Worm (Caenorhabditis elegans) whole organism, midembryonic: ENCODE results near the gene coq-5.

ENCODE experiments used
- T22C8.4 ChIP-seq: fragments of 200-800 bp; sonication (Bioruptor generic); IDR thresholded peaks from 2 replicates; pipeline ENCODE4 v1.3.6; 2022; ENCODE audit warnings: missing genetic modification characterization, missing compliant biosample characterization
- cog-1 ChIP-seq: sonication (generic microtip); optimal IDR thresholded peaks from 2 replicates; lab custom pipeline; 2016; ENCODE audit warnings: missing genetic modification characterization, missing compliant biosample characterization
- klf-2 ChIP-seq: fragments of 200-800 bp; sonication (Bioruptor generic); conservative IDR thresholded peaks from 2 replicates; pipeline ENCODE4 v1.3.6; 2022; ENCODE audit warnings: missing genetic modification reagents, missing genetic modification characterization, missing compliant biosample characterization
- med-1 ChIP-seq: sonication (generic microtip); optimal IDR thresholded peaks from 2 replicates; lab custom pipeline; 2017; ENCODE audit warnings: missing genetic modification characterization, mild to moderate bottlenecking, missing compliant biosample characterization, antibody characterized with exemption, missing genetic modification reagents; ENCODE audit not compliant: insufficient read depth
- ref-1 ChIP-seq: fragments of 200-800 bp; sonication (Bioruptor generic); conservative IDR thresholded peaks from 2 replicates; pipeline ENCODE4 v1.3.6; 2022; ENCODE audit warnings: missing genetic modification reagents, missing genetic modification characterization, missing compliant biosample characterization
- ztf-23 ChIP-seq: fragments of 200-800 bp; sonication (Bioruptor generic); IDR thresholded peaks from 2 replicates; pipeline ENCODE4 v1.3.6; 2022; ENCODE audit warnings: missing genetic modification reagents, missing genetic modification characterization, missing compliant biosample characterization
- ztf-29 ChIP-seq: fragments of 200-800 bp; sonication (Bioruptor generic); IDR thresholded peaks from 2 replicates; pipeline ENCODE4 v1.3.6; 2022; ENCODE audit warnings: missing genetic modification reagents, missing genetic modification characterization, missing compliant biosample characterization

DNA sequence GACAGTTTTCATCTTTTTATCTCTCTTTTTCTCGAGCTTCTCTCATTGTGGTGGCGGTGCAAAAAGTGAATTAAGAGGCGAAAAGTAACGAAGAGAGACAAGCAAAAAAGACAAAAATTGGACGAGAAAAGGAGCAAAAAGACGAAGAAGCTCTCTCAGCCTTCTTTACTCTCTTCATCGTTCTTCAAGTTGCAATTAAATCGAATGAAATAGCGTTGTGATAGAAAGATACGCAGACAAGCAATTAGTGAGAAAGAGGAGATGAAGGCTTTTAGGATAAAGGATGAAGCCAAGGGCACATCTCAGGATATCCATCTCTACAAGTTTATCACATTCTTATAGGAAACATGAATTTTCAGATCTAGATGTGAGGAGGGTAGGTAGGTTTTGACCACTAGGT, 10.1 kb downstream of the coq-5 start:
- TF ChIP-seq cog-1 (no peak), T22C8.4 (no peak), ref-1 (GFP tag; lab: Robert Waterston, UW) (no peak), ztf-23 (GFP tag; lab: Robert Waterston, UW) (no peak), med-1 (GFP tag; lab: Kevin White, UChicago) (no peak), klf-2 (GFP tag; lab: Robert Waterston, UW) (no peak), ztf-29 (GFP tag; lab: Robert Waterston, UW) (no peak)
